Fruit fly (Drosophila melanogaster): ENCODE data around the gene rpr.

The rpr gene

DNA sequence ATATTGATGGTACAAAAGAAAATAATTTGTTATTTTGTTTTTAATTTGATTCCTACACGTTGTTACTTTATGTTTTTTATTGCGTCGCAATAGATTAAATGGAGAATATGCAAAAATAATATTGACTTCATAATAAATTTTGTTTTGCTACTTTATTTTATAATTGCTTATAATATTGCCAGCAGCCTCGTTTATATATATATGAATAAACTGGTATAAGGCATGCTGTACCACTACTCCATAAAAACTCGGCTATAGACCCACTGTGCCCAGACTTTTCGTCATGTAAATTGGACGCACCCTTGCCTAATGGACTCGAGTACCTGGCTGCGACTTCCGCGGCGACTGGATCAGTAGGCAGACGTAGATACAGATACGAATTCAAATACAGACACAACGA, 49.6 kb downstream of the rpr start (continued):
- TF ChIP-seq CG12769 (tag; optimal IDR thresholded peaks at IDR 0.05): no peak
- no peak for TF ChIP-seq CG32532 (GFP tag; IDR thresholded peaks at IDR 0.05)
- TF ChIP-seq HLH4C (GFP tag; IDR thresholded peaks at IDR 0.05; ENCODE audit: partially characterized antibody): no peak
- peak; percentile 59 for TF ChIP-seq CG4854 (GFP tag; optimal IDR thresholded peaks at IDR 0.05)
- no peak for TF ChIP-seq p53 (GFP tag; optimal IDR thresholded peaks at IDR 0.05)
- TF ChIP-seq dati (GFP tag; IDR thresholded peaks at IDR 0.05): no peak
- TF ChIP-seq eve (GFP tag; optimal IDR thresholded peaks at IDR 0.05): peak; percentile 82 to 89
- TF ChIP-seq GATAe (GFP tag; conservative IDR thresholded peaks at IDR 0.05): no peak
- TF ChIP-seq CG31441 (GFP tag; IDR thresholded peaks at IDR 0.05): peak; percentile 89
- peak; percentile 86 for TF ChIP-seq Ssrp (tag; optimal IDR thresholded peaks at IDR 0.05)
- no peak for TF ChIP-seq repo (GFP tag; optimal IDR thresholded peaks at IDR 0.05)
- TF ChIP-seq Hey (tag; optimal IDR thresholded peaks at IDR 0.05): no peak
- TF ChIP-seq CG13624 (GFP tag; optimal IDR thresholded peaks at IDR 0.05): peak; percentile 1
- peak; percentile 82 for TF ChIP-seq CG13775 (GFP tag; optimal IDR thresholded peaks at IDR 0.05)
- peak; percentile 53; the same call in 1 of the 2 replicates for TF ChIP-seq lmd (GFP tag; IDR thresholded peaks at IDR 0.05)
- TF ChIP-seq CG6254 (GFP tag; optimal IDR thresholded peaks at IDR 0.05): peak; percentile 85
- TF ChIP-seq sd (tag; optimal IDR thresholded peaks at IDR 0.05): no peak
- TF ChIP-seq CG13424 (tag; optimal IDR thresholded peaks at IDR 0.05): peak; percentile 76
- TF ChIP-seq NC2α (GFP tag; optimal IDR thresholded peaks at IDR 0.05): no peak
- peak; percentile 51 for TF ChIP-seq CG11723 (GFP tag; optimal IDR thresholded peaks at IDR 0.05)
- TF ChIP-seq CG1832 (GFP tag; optimal IDR thresholded peaks at IDR 0.05): no peak
- peak; percentile 83 for TF ChIP-seq CG10431 (GFP tag; optimal IDR thresholded peaks at IDR 0.05)
- TF ChIP-seq sr (GFP tag; IDR thresholded peaks at IDR 0.05): no peak
- TF ChIP-seq CG32767 (GFP tag; IDR thresholded peaks at IDR 0.05): peak; percentile 66; the same call in 1 of the 2 replicates
- no peak for TF ChIP-seq rib (GFP tag; IDR thresholded peaks at IDR 0.05)
- TF ChIP-seq CG2889 (GFP tag; IDR thresholded peaks at IDR 0.05): peak; percentile 31; the same call in 1 of the 3 replicates
- no peak for TF ChIP-seq CG11247 (GFP tag; IDR thresholded peaks at IDR 0.05)
- TF ChIP-seq CG10267 (tag; optimal IDR thresholded peaks at IDR 0.05): peak; percentile 88
- TF ChIP-seq zfh1 (GFP tag; IDR thresholded peaks at IDR 0.05): peak; percentile 87
- TF ChIP-seq CG6175 (GFP tag; IDR thresholded peaks at IDR 0.05): no peak
- TF ChIP-seq Ets65A (GFP tag): peak; percentile 86
- TF ChIP-seq CG11696 (GFP tag; IDR thresholded peaks at IDR 0.05): 0 out of 2 replicates have a peak, but pooled peaks have one; percentile 23
- TF ChIP-seq CG34422 (GFP tag; IDR thresholded peaks at IDR 0.05): peak; percentile 61; the same call in 2 of the 3 replicates
- TF ChIP-seq CG15011 (GFP tag; optimal IDR thresholded peaks at IDR 0.05): peak; percentile 48
- peak in 1 of 2 experiments; percentile 11 for TF ChIP-seq crp (GFP tag; optimal IDR thresholded peaks at IDR 0.05)
- TF ChIP-seq crol (GFP tag; IDR thresholded peaks at IDR 0.05): no peak
- peak; percentile 21 for TF ChIP-seq run (tag; optimal IDR thresholded peaks at IDR 0.05)
- TF ChIP-seq CG4328 (GFP tag; optimal IDR thresholded peaks at IDR 0.05): no peak
- no peak for TF ChIP-seq Scr (GFP tag; IDR thresholded peaks at IDR 0.05; ENCODE audit: partially characterized antibody)
- peak; percentile 55 for TF ChIP-seq CG12942 (GFP tag; optimal IDR thresholded peaks at IDR 0.05)
- TF ChIP-seq CG7745 (tag; optimal IDR thresholded peaks at IDR 0.05): peak; percentile 28
- no peak for TF ChIP-seq CG9876 (GFP tag; optimal IDR thresholded peaks at IDR 0.05)
- peak; percentile 62; the same call in 1 of the 3 replicates for TF ChIP-seq ci (GFP tag; IDR thresholded peaks at IDR 0.05)
- peak; percentile 87 for TF ChIP-seq CG2202 (tag; optimal IDR thresholded peaks at IDR 0.05)
- TF ChIP-seq HHEX (GFP tag; optimal IDR thresholded peaks at IDR 0.05): peak; percentile 54
- TF ChIP-seq amos (GFP tag; IDR thresholded peaks at IDR 0.05; ENCODE audit: partially characterized antibody): no peak
- peak; percentile 94 for TF ChIP-seq CG15696 (tag; optimal IDR thresholded peaks at IDR 0.05)
- TF ChIP-seq sqz (GFP tag; optimal IDR thresholded peaks at IDR 0.05): peak; percentile 77
- TF ChIP-seq dmrt11E (tag; optimal IDR thresholded peaks at IDR 0.05): peak; percentile 97
- TF ChIP-seq pum (GFP tag; optimal IDR thresholded peaks at IDR 0.05): peak; percentile 53
- TF ChIP-seq ro (GFP tag; IDR thresholded peaks at IDR 0.05): 0 out of 2 replicates have a peak, but pooled peaks have one; percentile 12

All from whole organism, embryonic.